Worm (Caenorhabditis elegans): ENCODE results near the gene B0303.16.

Gene B0303.16

DNA sequence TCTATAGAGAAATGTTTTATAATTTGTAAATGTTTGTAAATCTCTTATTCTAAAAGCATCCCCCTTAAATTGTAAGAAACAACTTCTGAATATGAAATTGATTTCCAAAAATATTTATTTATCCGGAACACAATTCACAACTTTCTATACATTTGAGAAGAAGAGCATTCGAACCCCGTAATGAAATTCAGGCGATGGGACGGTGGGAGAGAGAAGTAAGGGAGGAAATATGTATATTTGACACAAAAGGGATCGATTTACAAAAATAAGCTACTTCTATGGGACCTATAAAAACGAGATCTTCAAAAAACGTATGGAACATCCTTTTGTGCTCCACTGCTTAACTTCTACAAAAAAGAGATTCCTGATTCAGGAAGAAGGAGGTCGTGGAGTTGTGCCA, 20.4 kb downstream of the B0303.16 start:
- TF ChIP-seq F13C5.2 (tag; optimal IDR thresholded peaks at IDR 0.05) (no peak), pes-1 (GFP tag; IDR thresholded peaks at IDR 0.05) (no peak), B0310.2 (tag; optimal IDR thresholded peaks at IDR 0.05) (no peak), scrt-1 (GFP tag; IDR thresholded peaks at IDR 0.05) (no peak), ceh-36 (tag; optimal IDR thresholded peaks at IDR 0.05) (no peak), ets-7 (tag; optimal IDR thresholded peaks at IDR 0.05) (no peak), tra-4 (tag; optimal IDR thresholded peaks at IDR 0.05) (no peak), ama-1 (optimal IDR thresholded peaks at IDR 0.05) (no peak), hmbx-1 (tag; optimal IDR thresholded peaks at IDR 0.05) (no peak), ceh-13 (GFP tag; optimal IDR thresholded peaks at IDR 0.05) (no peak), tbx-37 (GFP tag; conservative IDR thresholded peaks at IDR 0.05) (no peak), tbx-11 (GFP tag; IDR thresholded peaks at IDR 0.05) (no peak), aly-1 (tag; optimal IDR thresholded peaks at IDR 0.05) (no peak), hmg-4 (GFP tag; optimal IDR thresholded peaks at IDR 0.05) (no peak), sea-1 (GFP tag; conservative IDR thresholded peaks at IDR 0.05) (no peak), hnd-1 (tag; optimal IDR thresholded peaks at IDR 0.05) (no peak), flt-1 (GFP tag; IDR thresholded peaks at IDR 0.05) (no peak)

DNA sequence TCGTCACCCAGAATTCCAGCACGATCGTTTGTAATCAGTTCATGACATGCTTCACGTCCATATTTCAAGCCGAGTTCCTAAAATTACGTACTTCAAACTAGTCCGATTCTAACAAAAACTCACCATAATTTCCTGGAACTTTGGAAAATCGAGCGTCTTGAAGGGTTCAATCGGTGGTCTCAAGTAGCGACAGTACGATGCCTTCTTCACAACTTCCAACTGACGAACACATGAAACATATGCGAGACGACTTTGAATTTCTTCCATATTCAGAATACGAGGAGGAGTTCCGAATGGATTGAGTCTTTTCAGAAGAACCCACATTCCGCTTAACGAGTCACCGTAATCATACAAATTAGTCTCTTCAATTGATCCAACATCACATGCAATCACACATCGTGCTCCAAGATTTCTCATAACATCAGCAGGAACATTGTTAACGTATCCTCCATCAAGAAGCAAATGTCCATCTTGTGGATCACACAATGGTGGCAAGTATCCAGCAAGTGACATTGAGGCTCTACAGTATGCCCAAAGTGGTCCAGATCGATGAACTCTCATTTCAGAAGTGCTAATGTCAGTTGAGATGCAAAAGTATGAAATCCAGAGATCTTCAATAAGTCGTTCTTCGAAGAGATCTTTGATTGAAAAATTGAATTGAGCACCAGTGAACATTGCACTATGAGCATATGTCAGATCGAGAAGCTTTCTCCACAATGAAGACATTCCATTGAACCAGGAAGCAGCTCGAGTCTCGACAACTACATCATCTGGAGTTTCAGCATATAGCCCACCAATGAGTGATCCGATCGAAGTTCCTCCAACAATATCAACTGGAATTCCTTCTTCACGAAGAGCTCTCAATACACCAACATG, 21.4 kb downstream of the B0303.16 start:
- TF ChIP-seq ceh-36 (tag; optimal IDR thresholded peaks at IDR 0.05) = no peak
- TF ChIP-seq sea-1 (GFP tag; conservative IDR thresholded peaks at IDR 0.05) = no peak
- no peak for TF ChIP-seq ceh-13 (GFP tag; optimal IDR thresholded peaks at IDR 0.05)
- no peak for TF ChIP-seq pes-1 (GFP tag; IDR thresholded peaks at IDR 0.05)
- no peak for TF ChIP-seq hmbx-1 (tag; optimal IDR thresholded peaks at IDR 0.05)
- no peak for TF ChIP-seq scrt-1 (GFP tag; IDR thresholded peaks at IDR 0.05)
- no peak for TF ChIP-seq hnd-1 (tag; optimal IDR thresholded peaks at IDR 0.05)
- no peak for TF ChIP-seq aly-1 (tag; optimal IDR thresholded peaks at IDR 0.05)
- no peak for TF ChIP-seq flt-1 (GFP tag; IDR thresholded peaks at IDR 0.05)
- TF ChIP-seq B0310.2 (tag; optimal IDR thresholded peaks at IDR 0.05) = no peak
- no peak for TF ChIP-seq tbx-37 (GFP tag; conservative IDR thresholded peaks at IDR 0.05)

DNA sequence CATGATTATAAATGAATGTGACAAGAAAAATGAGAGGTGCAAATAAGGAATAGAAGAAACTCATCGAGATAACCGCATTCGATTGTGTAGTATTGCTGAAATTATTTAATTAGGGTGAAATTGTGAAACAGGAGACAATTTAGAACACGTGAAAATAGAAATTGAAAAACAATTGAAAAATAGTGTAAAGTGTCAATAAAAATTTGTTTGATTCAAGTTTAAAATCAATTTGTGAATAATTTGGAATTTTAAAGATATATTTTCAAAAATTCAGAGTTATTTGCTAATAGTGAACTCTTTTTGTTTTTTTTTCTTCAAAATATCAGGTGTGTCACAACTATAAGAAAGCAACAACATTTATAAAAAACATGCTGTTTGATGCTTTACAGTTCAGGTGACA, 26.4 kb downstream of the B0303.16 start, which contains the start of gene ZK370.4:
TSS of gene ZK370.4 (minus strand) at position 101 of the 400 bp plus-strand sequence.
- TF ChIP-seq ceh-13 (GFP tag; optimal IDR thresholded peaks at IDR 0.05) (no peak), tbx-11 (GFP tag; IDR thresholded peaks at IDR 0.05) (no peak), flt-1 (GFP tag; IDR thresholded peaks at IDR 0.05) (no peak), tra-4 (tag; optimal IDR thresholded peaks at IDR 0.05) (no peak), F13C5.2 (tag; optimal IDR thresholded peaks at IDR 0.05) (no peak), ceh-36 (tag; optimal IDR thresholded peaks at IDR 0.05) (no peak), pes-1 (GFP tag; IDR thresholded peaks at IDR 0.05) (no peak), sea-1 (GFP tag; conservative IDR thresholded peaks at IDR 0.05) (no peak), hnd-1 (tag; optimal IDR thresholded peaks at IDR 0.05) (no peak), scrt-1 (GFP tag; IDR thresholded peaks at IDR 0.05) (no peak), ama-1 (optimal IDR thresholded peaks at IDR 0.05) (no peak), ets-7 (tag; optimal IDR thresholded peaks at IDR 0.05) (no peak), B0310.2 (tag; optimal IDR thresholded peaks at IDR 0.05) (no peak), hmg-4 (GFP tag; optimal IDR thresholded peaks at IDR 0.05) (no peak), tbx-37 (GFP tag; conservative IDR thresholded peaks at IDR 0.05) (no peak), aly-1 (tag; optimal IDR thresholded peaks at IDR 0.05) (no peak), hmbx-1 (tag; optimal IDR thresholded peaks at IDR 0.05) (no peak)

DNA sequence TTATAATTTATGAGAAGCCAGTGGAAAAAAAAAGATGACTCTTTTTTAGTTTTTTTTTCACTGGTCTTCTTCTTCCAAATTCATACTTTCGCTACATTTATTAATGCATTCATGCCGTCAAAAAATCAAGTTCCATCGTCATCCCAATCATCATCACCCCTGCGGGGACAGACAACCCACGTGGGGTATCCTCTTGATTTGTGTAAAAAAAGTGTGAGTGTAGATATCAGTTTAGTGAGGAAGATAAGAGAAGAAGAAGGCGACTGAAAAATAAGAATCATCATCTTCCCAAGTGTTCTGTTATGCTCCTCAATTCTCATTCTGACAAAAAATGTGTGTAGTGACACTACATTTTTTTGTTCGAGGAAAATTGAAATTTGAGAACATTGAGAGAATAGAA, 27.1 kb downstream of the B0303.16 start:
- TF ChIP-seq ceh-13 (GFP tag; optimal IDR thresholded peaks at IDR 0.05) = no peak
- TF ChIP-seq ama-1 (optimal IDR thresholded peaks at IDR 0.05) = no peak
- no peak for TF ChIP-seq tbx-11 (GFP tag; IDR thresholded peaks at IDR 0.05)
- no peak for TF ChIP-seq pes-1 (GFP tag; IDR thresholded peaks at IDR 0.05)
- TF ChIP-seq sea-1 (GFP tag; conservative IDR thresholded peaks at IDR 0.05) = no peak
- TF ChIP-seq tbx-37 (GFP tag; conservative IDR thresholded peaks at IDR 0.05) = no peak
- no peak for TF ChIP-seq hmbx-1 (tag; optimal IDR thresholded peaks at IDR 0.05)
- TF ChIP-seq tra-4 (tag; optimal IDR thresholded peaks at IDR 0.05) = no peak

DNA sequence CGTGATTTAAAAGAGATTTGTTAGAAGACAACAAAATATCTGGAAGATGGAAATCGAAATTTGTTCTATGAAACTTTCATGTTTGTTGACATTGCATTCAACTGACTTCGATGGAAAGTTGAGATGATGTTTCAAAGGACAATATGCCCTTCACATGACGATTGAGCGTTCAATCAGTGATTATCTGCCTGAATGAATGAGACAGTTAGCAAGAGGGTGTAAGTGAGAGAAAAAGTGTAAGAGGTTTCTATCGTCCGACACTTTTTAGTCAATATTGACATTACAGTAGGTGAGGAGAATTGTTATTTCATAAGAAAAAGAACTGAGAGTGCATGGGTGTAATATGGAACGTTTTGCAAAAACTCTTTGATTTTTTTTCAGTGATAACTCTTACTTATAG, 28.4 kb downstream of the B0303.16 start:
- TF ChIP-seq ceh-36 (tag; optimal IDR thresholded peaks at IDR 0.05) = no peak
- no peak for TF ChIP-seq pes-1 (GFP tag; IDR thresholded peaks at IDR 0.05)
- TF ChIP-seq ceh-13 (GFP tag; optimal IDR thresholded peaks at IDR 0.05) = no peak
- TF ChIP-seq hmbx-1 (tag; optimal IDR thresholded peaks at IDR 0.05) = no peak
- no peak for TF ChIP-seq hmg-4 (GFP tag; optimal IDR thresholded peaks at IDR 0.05)
- no peak for TF ChIP-seq ets-7 (tag; optimal IDR thresholded peaks at IDR 0.05)
- no peak for TF ChIP-seq B0310.2 (tag; optimal IDR thresholded peaks at IDR 0.05)
- TF ChIP-seq tra-4 (tag; optimal IDR thresholded peaks at IDR 0.05) = no peak
- no peak for TF ChIP-seq ama-1 (optimal IDR thresholded peaks at IDR 0.05)
- no peak for TF ChIP-seq tbx-11 (GFP tag; IDR thresholded peaks at IDR 0.05)
- TF ChIP-seq flt-1 (GFP tag; IDR thresholded peaks at IDR 0.05) = no peak
- TF ChIP-seq sea-1 (GFP tag; conservative IDR thresholded peaks at IDR 0.05) = no peak
- no peak for TF ChIP-seq aly-1 (tag; optimal IDR thresholded peaks at IDR 0.05)
- TF ChIP-seq F13C5.2 (tag; optimal IDR thresholded peaks at IDR 0.05) = no peak
- no peak for TF ChIP-seq tbx-37 (GFP tag; conservative IDR thresholded peaks at IDR 0.05)
- no peak for TF ChIP-seq hnd-1 (tag; optimal IDR thresholded peaks at IDR 0.05)

DNA sequence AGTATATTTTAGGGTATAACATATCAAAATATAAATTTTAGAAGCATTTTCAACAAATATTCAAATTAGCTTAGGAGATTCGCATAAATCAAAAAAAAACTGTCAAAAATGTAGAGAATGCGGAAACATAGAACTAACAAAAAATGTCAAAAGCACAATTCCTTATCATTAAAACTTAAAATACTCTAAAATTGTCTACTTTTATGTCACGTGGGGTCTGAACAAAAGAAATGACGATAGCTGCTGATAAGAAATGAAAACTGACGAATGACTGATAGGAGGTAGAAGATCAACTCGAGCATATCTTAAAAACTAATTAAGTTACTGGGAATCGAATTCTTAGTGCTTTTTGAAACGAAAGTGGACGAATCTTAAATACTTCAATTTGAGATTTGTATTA, 28.8 kb downstream of the B0303.16 start:
- TF ChIP-seq hmbx-1 (tag; optimal IDR thresholded peaks at IDR 0.05) (no peak), pes-1 (GFP tag; IDR thresholded peaks at IDR 0.05) (no peak), ceh-36 (tag; optimal IDR thresholded peaks at IDR 0.05) (no peak)

DNA sequence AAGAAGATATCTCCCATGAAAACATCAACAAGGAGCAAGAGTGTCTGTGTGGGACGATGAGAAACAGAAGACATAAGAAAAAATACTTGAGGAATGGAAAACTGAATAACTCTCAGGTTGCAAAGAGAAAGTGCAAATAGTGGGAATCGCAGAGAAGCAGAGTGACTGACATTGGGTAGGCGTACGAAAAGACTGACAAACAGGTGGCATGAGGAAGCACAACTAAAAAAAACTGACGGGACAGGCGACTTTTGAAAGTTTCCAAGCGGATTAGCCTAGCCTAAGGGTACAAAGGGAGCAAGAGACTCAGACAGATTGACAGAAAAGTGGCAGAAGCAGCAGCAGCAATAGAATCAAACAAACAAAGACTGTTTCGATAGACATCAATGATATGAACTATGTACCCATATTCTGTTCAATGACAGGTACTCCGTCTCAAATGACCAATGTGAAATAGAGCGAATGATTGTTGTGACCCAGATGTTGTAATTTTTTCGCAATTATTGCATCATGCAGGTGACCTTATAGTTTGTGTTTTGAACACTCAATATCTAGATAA, 29.5 kb downstream of the B0303.16 start:
- TF ChIP-seq ets-7 (tag; optimal IDR thresholded peaks at IDR 0.05) (no peak), hnd-1 (tag; optimal IDR thresholded peaks at IDR 0.05) (no peak), flt-1 (GFP tag; IDR thresholded peaks at IDR 0.05) (no peak), hmg-4 (GFP tag; optimal IDR thresholded peaks at IDR 0.05) (no peak), tbx-11 (GFP tag; IDR thresholded peaks at IDR 0.05) (no peak)

All from whole organism, early embryonic.